Worm (Caenorhabditis elegans): ENCODE measurements around the gene glb-2.
"Not testable (repeated sequence)": the region's sequence is repeated elsewhere in the genome, so short reads cannot be mapped to it uniquely, and the experiment has no call there.

glb-2 gene

ce11 chrIV:7250158-7250557, 12.9 kb downstream of the glb-2 start, which contains the start of gene D2024.18:
TSS of gene D2024.18 (plus strand) at chrIV:7250458.
- no peak for TF ChIP-seq tab-1 (GFP tag; IDR thresholded peaks at IDR 0.05)
- no peak for TF ChIP-seq cog-1 (tag; optimal IDR thresholded peaks at IDR 0.05)
- TF ChIP-seq T22C8.4 (GFP tag; IDR thresholded peaks at IDR 0.05): no peak
- no peak for TF ChIP-seq klf-2 (GFP tag; conservative IDR thresholded peaks at IDR 0.05)
- TF ChIP-seq med-1 (GFP tag; optimal IDR thresholded peaks at IDR 0.05; ENCODE audit: insufficient read depth): no peak

ce11 chrIV:7247243-7247642, 15.8 kb downstream of the glb-2 start, which contains the start of gene D2024.1:
TSS of gene D2024.1 (plus strand) at chrIV:7247543.
- not testable (repeated sequence) for TF ChIP-seq klf-2 (GFP tag; conservative IDR thresholded peaks at IDR 0.05); ref-1 (GFP tag; conservative IDR thresholded peaks at IDR 0.05); cog-1 (tag; optimal IDR thresholded peaks at IDR 0.05)

- TF ChIP-seq klf-2 (GFP tag; conservative IDR thresholded peaks at IDR 0.05): no peak
- no peak for TF ChIP-seq ref-1 (GFP tag; conservative IDR thresholded peaks at IDR 0.05)
- TF ChIP-seq tab-1 (GFP tag; IDR thresholded peaks at IDR 0.05): no peak
- no peak for TF ChIP-seq med-1 (GFP tag; optimal IDR thresholded peaks at IDR 0.05; ENCODE audit: insufficient read depth)
- no peak for TF ChIP-seq T22C8.4 (GFP tag; IDR thresholded peaks at IDR 0.05)
- TF ChIP-seq flt-1 (GFP tag; IDR thresholded peaks at IDR 0.05): no peak
- TF ChIP-seq ztf-23 (GFP tag; IDR thresholded peaks at IDR 0.05): no peak
Measured at ce11 chrIV:7246553-7246952, 16.5 kb downstream of the glb-2 start, which contains the start of gene col-114. TSS of gene col-114 (minus strand) at chrIV:7246653.

- TF ChIP-seq cog-1 (tag; optimal IDR thresholded peaks at IDR 0.05) (no peak), klf-2 (GFP tag; conservative IDR thresholded peaks at IDR 0.05) (no peak), tab-1 (GFP tag; IDR thresholded peaks at IDR 0.05) (no peak), ztf-23 (GFP tag; IDR thresholded peaks at IDR 0.05) (no peak), ztf-29 (GFP tag; IDR thresholded peaks at IDR 0.05) (no peak), ref-1 (GFP tag; conservative IDR thresholded peaks at IDR 0.05) (no peak), med-1 (GFP tag; optimal IDR thresholded peaks at IDR 0.05; ENCODE audit: insufficient read depth) (no peak), T22C8.4 (GFP tag; IDR thresholded peaks at IDR 0.05) (no peak), flt-1 (GFP tag; IDR thresholded peaks at IDR 0.05) (no peak)
Measured at ce11 chrIV:7245592-7245991, 17.4 kb downstream of the glb-2 start.

ce11 chrIV:7243913-7244312, 19.1 kb downstream of the glb-2 start, which contains the start of gene afmd-1:
TSS of gene afmd-1 (plus strand) at chrIV:7244228.
- no peak for TF ChIP-seq ref-1 (GFP tag; conservative IDR thresholded peaks at IDR 0.05)
- no peak for TF ChIP-seq T22C8.4 (GFP tag; IDR thresholded peaks at IDR 0.05)
- no peak for TF ChIP-seq tab-1 (GFP tag; IDR thresholded peaks at IDR 0.05)
- no peak for TF ChIP-seq flt-1 (GFP tag; IDR thresholded peaks at IDR 0.05)
- no peak for TF ChIP-seq ztf-29 (GFP tag; IDR thresholded peaks at IDR 0.05)
- no peak for TF ChIP-seq cog-1 (tag; optimal IDR thresholded peaks at IDR 0.05)
- TF ChIP-seq ztf-23 (GFP tag; IDR thresholded peaks at IDR 0.05): no peak
- no peak for TF ChIP-seq klf-2 (GFP tag; conservative IDR thresholded peaks at IDR 0.05)
- TF ChIP-seq med-1 (GFP tag; optimal IDR thresholded peaks at IDR 0.05; ENCODE audit: insufficient read depth): no peak

ce11 chrIV:7242220-7242789, 20.7 kb downstream of the glb-2 start, which contains the start of gene gstk-2:
TSS of gene gstk-2 (minus strand) at chrIV:7242270.
- no peak for TF ChIP-seq tab-1 (GFP tag; IDR thresholded peaks at IDR 0.05)
- no peak for TF ChIP-seq cog-1 (tag; optimal IDR thresholded peaks at IDR 0.05)
- no peak for TF ChIP-seq med-1 (GFP tag; optimal IDR thresholded peaks at IDR 0.05; ENCODE audit: insufficient read depth)
- no peak for TF ChIP-seq flt-1 (GFP tag; IDR thresholded peaks at IDR 0.05)
- no peak for TF ChIP-seq T22C8.4 (GFP tag; IDR thresholded peaks at IDR 0.05)
- no peak for TF ChIP-seq ztf-23 (GFP tag; IDR thresholded peaks at IDR 0.05)

- TF ChIP-seq med-1 (GFP tag; optimal IDR thresholded peaks at IDR 0.05; ENCODE audit: insufficient read depth) (no peak), klf-2 (GFP tag; conservative IDR thresholded peaks at IDR 0.05) (no peak), T22C8.4 (GFP tag; IDR thresholded peaks at IDR 0.05) (no peak), tab-1 (GFP tag; IDR thresholded peaks at IDR 0.05) (no peak), flt-1 (GFP tag; IDR thresholded peaks at IDR 0.05) (no peak), cog-1 (tag; optimal IDR thresholded peaks at IDR 0.05) (no peak), ztf-23 (GFP tag; IDR thresholded peaks at IDR 0.05) (no peak), ref-1 (GFP tag; conservative IDR thresholded peaks at IDR 0.05) (no peak), ztf-29 (GFP tag; IDR thresholded peaks at IDR 0.05) (no peak)
Measured at ce11 chrIV:7240564-7240963, 22.5 kb downstream of the glb-2 start.

ce11 chrIV:7237668-7238214, 25.3 kb downstream of the glb-2 start, which contains the start of gene elo-3:
TSS of gene elo-3 (plus strand) at chrIV:7237718.
- TF ChIP-seq ref-1 (GFP tag; conservative IDR thresholded peaks at IDR 0.05): no peak
- no peak for TF ChIP-seq ztf-29 (GFP tag; IDR thresholded peaks at IDR 0.05)
- TF ChIP-seq cog-1 (tag; optimal IDR thresholded peaks at IDR 0.05): no peak
- no peak for TF ChIP-seq tab-1 (GFP tag; IDR thresholded peaks at IDR 0.05)
- TF ChIP-seq flt-1 (GFP tag; IDR thresholded peaks at IDR 0.05): no peak
- TF ChIP-seq ztf-23 (GFP tag; IDR thresholded peaks at IDR 0.05): no peak
- TF ChIP-seq med-1 (GFP tag; optimal IDR thresholded peaks at IDR 0.05; ENCODE audit: insufficient read depth): no peak
- no peak for TF ChIP-seq klf-2 (GFP tag; conservative IDR thresholded peaks at IDR 0.05)
- no peak for TF ChIP-seq T22C8.4 (GFP tag; IDR thresholded peaks at IDR 0.05)

- TF ChIP-seq ztf-23 (GFP tag; IDR thresholded peaks at IDR 0.05) (no peak), T22C8.4 (GFP tag; IDR thresholded peaks at IDR 0.05) (no peak), ztf-29 (GFP tag; IDR thresholded peaks at IDR 0.05) (no peak), med-1 (GFP tag; optimal IDR thresholded peaks at IDR 0.05; ENCODE audit: insufficient read depth) (no peak)
Measured at ce11 chrIV:7236248-7236772, 26.7 kb downstream of the glb-2 start.
